Worm (Caenorhabditis elegans): Measurements from ENCODE around the gene T10F2.5.

Gene T10F2.5

ce11 chrIII:5109401-5109800 lies 50.0 kb downstream of the T10F2.5 start, which contains the start of gene sax-2:
TSS of gene sax-2 (plus strand) at chrIII:5109701.
- no peak for TF ChIP-seq pros-1 (tag; optimal IDR thresholded peaks at IDR 0.05)

Data from whole organism, late embryonic.